Fruit fly (Drosophila melanogaster) whole organism: ENCODE data around the gene CG18404.

Source experiments
- Dll ChIP-seq: fragments of >200 bp; optimal IDR thresholded peaks from 2 replicates; lab custom pipeline; 2017
- pan ChIP-seq: fragments of >200 bp; optimal IDR thresholded peaks from 2 replicates; lab custom pipeline; 2017
- usp ChIP-seq: fragments of >200 bp; optimal IDR thresholded peaks from 2 replicates; lab custom pipeline; 2017; ENCODE audit warnings: missing biosample characterization, missing genetic modification characterization, mixed read lengths

- TF ChIP-seq pan (lab: Kevin White, UChicago) (no peak), Dll (lab: Kevin White, UChicago) (no peak), usp (no peak)
Observed at dm6 chr3R:30256233-30256632, 3.3 kb downstream of the CG18404 start.
